Worm (Caenorhabditis elegans): ENCODE results near the gene rev-1.

ce11 chrII:7940848-7941247 is 40.4 kb downstream of the rev-1 start, which contains the start of gene ZK669.3:
- no peak for TF ChIP-seq flt-1 (GFP tag; IDR thresholded peaks at IDR 0.05)
- TF ChIP-seq ref-1 (GFP tag; conservative IDR thresholded peaks at IDR 0.05), result no peak
- TF ChIP-seq klf-2 (GFP tag; conservative IDR thresholded peaks at IDR 0.05), result no peak
